Worm (Caenorhabditis elegans) whole organism, late embryonic: Measurements from ENCODE around the gene B0432.1.

Experiments
- ama-1 ChIP-seq: fragments of 150-350 bp; optimal IDR thresholded peaks from 2 replicates; lab custom pipeline; 2014
- ceh-22 ChIP-seq: sonication (generic microtip); optimal IDR thresholded peaks from 2 replicates; lab custom pipeline; 2017; ENCODE audit warnings: missing biosample characterization, missing genetic modification characterization
- ceh-31 ChIP-seq: sonication (generic microtip); optimal IDR thresholded peaks from 2 replicates; lab custom pipeline; 2016; ENCODE audit warnings: missing genetic modification characterization, missing compliant biosample characterization
- fkh-10 ChIP-seq: fragments of 150-350 bp; optimal IDR thresholded peaks from 2 replicates; lab custom pipeline; 2014; ENCODE audit warnings: missing biosample characterization, missing genetic modification reagents, missing genetic modification characterization
- lim-6 ChIP-seq: sonication (generic microtip); optimal IDR thresholded peaks from 2 replicates; lab custom pipeline; 2016; ENCODE audit warnings: missing genetic modification characterization, missing compliant biosample characterization
- sox-4 ChIP-seq: sonication (generic microtip); optimal IDR thresholded peaks from 2 replicates; lab custom pipeline; 2017; ENCODE audit warnings: mild to moderate bottlenecking, missing genetic modification characterization, inconsistent platforms, missing compliant biosample characterization
- unc-86 ChIP-seq: sonication (generic microtip); optimal IDR thresholded peaks from 2 replicates; lab custom pipeline; 2016; ENCODE audit warnings: missing genetic modification characterization, missing compliant biosample characterization

DNA sequence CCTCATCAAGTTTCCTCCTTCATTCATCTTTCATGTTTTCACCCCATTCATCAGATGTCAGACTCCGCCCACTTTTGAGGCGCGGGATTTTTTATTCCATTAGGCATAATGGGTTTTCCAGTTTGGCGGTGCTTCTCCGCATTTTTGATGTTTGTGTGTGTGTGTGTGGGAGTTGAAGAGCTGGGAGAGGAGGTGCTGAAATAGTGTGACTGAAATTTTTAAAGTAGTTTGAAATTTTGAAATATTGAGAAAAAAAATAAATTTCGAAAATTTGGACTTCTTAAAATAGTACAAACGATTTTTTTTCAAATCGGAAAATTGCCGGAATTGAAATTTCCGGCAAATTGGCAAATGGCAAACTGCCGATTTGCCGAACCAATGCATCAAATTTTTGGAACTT is 33.6 kb upstream of the B0432.1 start, which contains the start of gene scc-2:
- TF ChIP-seq sox-4 (tag; lab: Kevin White, UChicago) (no peak), unc-86 (tag; lab: Kevin White, UChicago) (no peak), ceh-22 (tag; lab: Kevin White, UChicago) (no peak), fkh-10 (GFP tag; lab: Kevin White, UChicago) (no peak), ama-1 (lab: Kevin White, UChicago) (no peak), lim-6 (tag; lab: Kevin White, UChicago) (no peak), ceh-31 (no peak)
